Fruit fly (Drosophila melanogaster) Kc167 (cell line): ENCODE results near the gene CG10650.
A peak's percentile ranks its signal among the peaks of the same experiment; 100 is the strongest.

Experiments
- Myc ChIP-seq: fragments of >200 bp; optimal IDR thresholded peaks from 2 replicates; lab custom pipeline; 2017; ENCODE audit warnings: missing external identifiers
- Sin3A ChIP-seq: fragments of >200 bp; optimal IDR thresholded peaks from 2 replicates; lab custom pipeline; 2018; ENCODE audit warnings: missing external identifiers
- h ChIP-seq: fragments of >200 bp; optimal IDR thresholded peaks from 3 replicates; lab custom pipeline; 2018; ENCODE audit warnings: missing external identifiers
- insv ChIP-seq: fragments of >200 bp; optimal IDR thresholded peaks from 3 replicates; lab custom pipeline; 2018; ENCODE audit warnings: missing external identifiers
- psq ChIP-seq: fragments of >200 bp; optimal IDR thresholded peaks from 2 replicates; lab custom pipeline; 2017; ENCODE audit warnings: missing external identifiers
- ttk ChIP-seq: sonication (Bioruptor generic); optimal IDR thresholded peaks from 2 replicates; lab custom pipeline; 2017; ENCODE audit warnings: missing external identifiers

DNA sequence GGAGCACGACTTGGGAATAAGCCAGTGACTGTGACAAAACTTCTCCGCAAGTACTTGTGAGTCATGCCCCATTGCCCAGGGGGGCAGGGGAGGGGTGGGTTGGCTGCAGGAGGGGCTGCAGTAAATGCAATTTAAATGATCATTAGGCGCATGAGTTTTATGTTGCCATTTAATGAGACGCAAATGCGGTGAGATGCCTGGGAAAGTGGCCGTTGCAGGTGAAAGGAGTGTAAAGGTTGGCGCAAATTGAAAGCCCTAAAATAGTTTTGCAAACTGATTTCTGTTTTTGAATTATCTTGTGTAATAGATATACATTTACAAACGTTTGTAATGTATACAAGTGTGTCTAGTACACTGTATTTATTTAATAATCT is 9.6 kb downstream of the CG10650 start:
- TF ChIP-seq insv (lab: Kevin White, UChicago): no peak
- TF ChIP-seq psq: no peak
- no peak for TF ChIP-seq h (lab: Kevin White, UChicago)
- TF ChIP-seq ttk (lab: Kevin White, UChicago): peak; percentile 92
- no peak for TF ChIP-seq Sin3A (lab: Kevin White, UChicago)
- TF ChIP-seq Myc (lab: Kevin White, UChicago): no peak
